Fruit fly (Drosophila melanogaster) whole organism, prepupa: ENCODE data around the gene Pi4KIIIalpha.
A peak's percentile ranks its signal among the peaks of the same experiment; 100 is the strongest.

ENCODE experiments used
- CG10631 ChIP-seq: fragments of 200-800 bp; sonication (Bioruptor generic); optimal IDR thresholded peaks from 2 replicates; lab custom pipeline; 2016; ENCODE audit warnings: missing biosample characterization, missing genetic modification characterization
- CG10669 ChIP-seq: fragments of 200-800 bp; sonication (Bioruptor generic); optimal IDR thresholded peaks from 3 replicates; lab custom pipeline; 2018; ENCODE audit warnings: missing biosample characterization, mild to moderate bottlenecking, missing genetic modification characterization, moderate library complexity
- CG11902 ChIP-seq: fragments of 200-800 bp; sonication (Bioruptor generic); optimal IDR thresholded peaks from 3 replicates; lab custom pipeline; 2016; ENCODE audit warnings: missing biosample characterization, missing genetic modification characterization
- CG15336 ChIP-seq: fragments of 200-800 bp; sonication (Bioruptor generic); IDR thresholded peaks from 2 replicates; pipeline ENCODE4 v1.3.6; 2022; ENCODE audit warnings: missing biosample characterization, missing genetic modification characterization
- CG1621 ChIP-seq: fragments of 200-800 bp; sonication (Bioruptor generic); optimal IDR thresholded peaks from 3 replicates; lab custom pipeline; 2018; ENCODE audit warnings: missing biosample characterization, mild to moderate bottlenecking, missing genetic modification characterization
- CG16779 ChIP-seq: fragments of 200-800 bp; sonication (Bioruptor generic); optimal IDR thresholded peaks from 3 replicates; lab custom pipeline; 2017; ENCODE audit warnings: missing biosample characterization, mild to moderate bottlenecking, missing genetic modification characterization
- CG31627 ChIP-seq: fragments of 200-800 bp; sonication (Bioruptor generic); optimal IDR thresholded peaks from 3 replicates; lab custom pipeline; 2016; ENCODE audit warnings: missing biosample characterization, missing genetic modification characterization
- CG34406 ChIP-seq: fragments of 200-800 bp; sonication (Bioruptor generic); optimal IDR thresholded peaks from 3 replicates; lab custom pipeline; 2016; ENCODE audit warnings: missing biosample characterization, missing genetic modification characterization
- CG6163 ChIP-seq: fragments of 200-800 bp; sonication (Bioruptor generic); IDR thresholded peaks from 3 replicates; pipeline ENCODE4 v1.3.6; 2022; ENCODE audit warnings: missing biosample characterization, missing genetic modification characterization
- CG6276 ChIP-seq: fragments of 200-800 bp; sonication (Bioruptor generic); optimal IDR thresholded peaks from 2 replicates; lab custom pipeline; 2017; ENCODE audit warnings: missing biosample characterization, mild to moderate bottlenecking, missing genetic modification characterization
- CG6792 ChIP-seq: fragments of 200-800 bp; sonication (Bioruptor generic); optimal IDR thresholded peaks from 3 replicates; lab custom pipeline; 2016; ENCODE audit warnings: missing biosample characterization, missing genetic modification characterization
- CG6854 ChIP-seq: fragments of 200-800 bp; sonication (Bioruptor generic); optimal IDR thresholded peaks from 2 replicates; lab custom pipeline; 2017; ENCODE audit warnings: missing biosample characterization, mild to moderate bottlenecking, missing genetic modification characterization
- CG7368 ChIP-seq: fragments of 200-800 bp; sonication (Bioruptor generic); optimal IDR thresholded peaks from 3 replicates; lab custom pipeline; 2016; ENCODE audit warnings: missing biosample characterization, missing genetic modification characterization
- CG8319 ChIP-seq: fragments of 200-800 bp; sonication (Bioruptor generic); optimal IDR thresholded peaks from 3 replicates; lab custom pipeline; 2016; ENCODE audit warnings: missing biosample characterization, missing genetic modification characterization
- CG8632 ChIP-seq: fragments of 200-800 bp; sonication (Bioruptor generic); optimal IDR thresholded peaks from 3 replicates; lab custom pipeline; 2016; ENCODE audit warnings: missing biosample characterization, missing genetic modification characterization
- CG9139 ChIP-seq: fragments of 200-800 bp; sonication (Bioruptor generic); optimal IDR thresholded peaks from 3 replicates; lab custom pipeline; 2017; ENCODE audit warnings: missing biosample characterization, mild to moderate bottlenecking, missing genetic modification characterization
- Eip75B ChIP-seq: fragments of 200-800 bp; sonication (Bioruptor generic); optimal IDR thresholded peaks from 3 replicates; lab custom pipeline; 2016; ENCODE audit warnings: missing biosample characterization, missing genetic modification characterization
- Eip78C ChIP-seq: fragments of 200-800 bp; sonication (Bioruptor generic); peaks from one replicate; lab custom pipeline; 2016; ENCODE audit warnings: missing biosample characterization, missing genetic modification characterization
- Eip93F ChIP-seq: fragments of 200-800 bp; sonication (Bioruptor generic); optimal IDR thresholded peaks from 2 replicates; lab custom pipeline; 2016; ENCODE audit warnings: missing biosample characterization, mild to moderate bottlenecking, missing genetic modification characterization
- Ets21C ChIP-seq: fragments of 200-800 bp; sonication (Bioruptor generic); optimal IDR thresholded peaks from 3 replicates; lab custom pipeline; 2016; ENCODE audit warnings: missing biosample characterization, missing genetic modification characterization
- Gug ChIP-seq: fragments of 200-800 bp; sonication (Bioruptor generic); IDR thresholded peaks from 2 replicates; pipeline ENCODE4 v1.3.6; 2022; ENCODE audit warnings: missing biosample characterization, missing genetic modification characterization
- Hr38 ChIP-seq: sonication (Bioruptor generic); optimal IDR thresholded peaks from 2 replicates; lab custom pipeline; 2016; ENCODE audit warnings: missing biosample characterization, missing genetic modification characterization
- Hr39 ChIP-seq: fragments of 200-800 bp; sonication (Bioruptor generic); optimal IDR thresholded peaks from 2 replicates; lab custom pipeline; 2016; ENCODE audit warnings: missing biosample characterization, missing genetic modification characterization
- Hr4 ChIP-seq: fragments of 200-800 bp; sonication (Bioruptor generic); optimal IDR thresholded peaks from 3 replicates; lab custom pipeline; 2016; ENCODE audit warnings: missing biosample characterization, missing genetic modification characterization
- Lpt ChIP-seq: fragments of 200-800 bp; sonication (Bioruptor generic); optimal IDR thresholded peaks from 3 replicates; lab custom pipeline; 2016; ENCODE audit warnings: missing biosample characterization, missing genetic modification characterization
- Met ChIP-seq: fragments of 200-800 bp; sonication (Bioruptor generic); optimal IDR thresholded peaks from 3 replicates; lab custom pipeline; 2016; ENCODE audit warnings: missing biosample characterization, missing genetic modification characterization
- OdsH ChIP-seq: fragments of 200-800 bp; sonication (Bioruptor generic); optimal IDR thresholded peaks from 3 replicates; lab custom pipeline; 2016; ENCODE audit warnings: missing biosample characterization, missing genetic modification characterization
- Smox ChIP-seq: fragments of 200-800 bp; sonication (Bioruptor generic); optimal IDR thresholded peaks from 3 replicates; lab custom pipeline; 2016; ENCODE audit warnings: missing biosample characterization, missing genetic modification characterization
- Sox102F ChIP-seq: fragments of 200-800 bp; sonication (Bioruptor generic); optimal IDR thresholded peaks from 2 replicates; lab custom pipeline; 2016; ENCODE audit warnings: missing biosample characterization, mild to moderate bottlenecking, missing genetic modification characterization
- Sox14 ChIP-seq: fragments of 200-800 bp; sonication (Bioruptor generic); optimal IDR thresholded peaks from 3 replicates; lab custom pipeline; 2016; ENCODE audit warnings: missing biosample characterization, missing genetic modification characterization
- Sox15 ChIP-seq: fragments of 200-800 bp; sonication (Bioruptor generic); optimal IDR thresholded peaks from 3 replicates; lab custom pipeline; 2016; ENCODE audit warnings: missing biosample characterization, missing genetic modification characterization
- achi ChIP-seq: fragments of 200-800 bp; sonication (Bioruptor generic); optimal IDR thresholded peaks from 3 replicates; lab custom pipeline; 2016; ENCODE audit warnings: missing biosample characterization, missing genetic modification characterization
- acj6 ChIP-seq: fragments of 200-800 bp; sonication (Bioruptor generic); optimal IDR thresholded peaks from 3 replicates; lab custom pipeline; 2016; ENCODE audit warnings: missing biosample characterization, missing genetic modification characterization
- cyc ChIP-seq: fragments of 200-800 bp; sonication (Bioruptor generic); optimal IDR thresholded peaks from 3 replicates; lab custom pipeline; 2016; ENCODE audit warnings: missing biosample characterization, missing genetic modification characterization
- dsx ChIP-seq: fragments of 200-800 bp; optimal IDR thresholded peaks from 3 replicates; lab custom pipeline; 2019; ENCODE audit warnings: missing biosample characterization, mild to moderate bottlenecking, missing genetic modification characterization, moderate library complexity; ENCODE audit not compliant: poor library complexity, severe bottlenecking
- eg ChIP-seq: fragments of 200-800 bp; sonication (Bioruptor generic); IDR thresholded peaks from 3 replicates; pipeline ENCODE4 v1.3.6; 2022; ENCODE audit warnings: missing biosample characterization, missing genetic modification characterization
- esn ChIP-seq: fragments of 200-800 bp; sonication (Bioruptor generic); optimal IDR thresholded peaks from 2 replicates; lab custom pipeline; 2016; ENCODE audit warnings: missing biosample characterization, mild to moderate bottlenecking, missing genetic modification characterization, moderate library complexity
- fd59A ChIP-seq: fragments of 200-800 bp; sonication (Bioruptor generic); optimal IDR thresholded peaks from 2 replicates; lab custom pipeline; 2017; ENCODE audit warnings: missing biosample characterization, mild to moderate bottlenecking, missing genetic modification characterization, missing genetic modification reagents
- fd85E ChIP-seq: fragments of 200-800 bp; sonication (Bioruptor generic); optimal IDR thresholded peaks from 3 replicates; lab custom pipeline; 2016; ENCODE audit warnings: missing biosample characterization, missing genetic modification characterization
- lz ChIP-seq: fragments of 200-800 bp; sonication (Bioruptor generic); optimal IDR thresholded peaks from 3 replicates; lab custom pipeline; 2016; ENCODE audit warnings: missing biosample characterization, missing genetic modification characterization
- net ChIP-seq: fragments of 200-800 bp; sonication (Bioruptor generic); optimal IDR thresholded peaks from 3 replicates; lab custom pipeline; 2016; ENCODE audit warnings: missing biosample characterization, missing genetic modification characterization
- salr ChIP-seq, 2 experiments: fragments of 200-800 bp; sonication (Bioruptor generic); optimal IDR thresholded peaks; 3 replicates each; lab custom pipeline; 2016 to 2018; ENCODE audit warnings: missing biosample characterization in 2 of 2, missing genetic modification characterization in 2 of 2, mild to moderate bottlenecking in 1 of 2
- spab ChIP-seq: fragments of 200-800 bp; sonication (Bioruptor generic); optimal IDR thresholded peaks from 2 replicates; lab custom pipeline; 2017; ENCODE audit warnings: missing biosample characterization, mild to moderate bottlenecking, missing genetic modification characterization, missing genetic modification reagents
- ss ChIP-seq, 2 experiments: fragments of 200-800 bp; sonication (Bioruptor generic); optimal IDR thresholded peaks; 2 replicates in 1 of 2; 3 replicates in 1 of 2; lab custom pipeline; 2017 to 2018; ENCODE audit warnings: mild to moderate bottlenecking in 2 of 2, missing biosample characterization in 2 of 2, missing genetic modification characterization in 2 of 2, moderate library complexity in 1 of 2
- topi ChIP-seq: fragments of 200-800 bp; sonication (Bioruptor generic); optimal IDR thresholded peaks from 3 replicates; lab custom pipeline; 2016; ENCODE audit warnings: missing biosample characterization, missing genetic modification characterization

The Pi4KIIIalpha gene

dm6 chrX:2588415-2589411, 35.9 kb upstream of the Pi4KIIIalpha start, which contains the start of gene egh (continued):
- TF ChIP-seq CG10669 (GFP tag; lab: Kevin White, UChicago) (peak; percentile 70), Eip75B (peak; percentile 74), topi (GFP tag; lab: Kevin White, UChicago) (peak; percentile 85), CG8319 (GFP tag; lab: Kevin White, UChicago) (peak; percentile 41), Sox14 (GFP tag; lab: Kevin White, UChicago) (peak; percentile 75), acj6 (GFP tag; lab: Kevin White, UChicago) (peak; percentile 67), Smox (peak; percentile 66), Gug (GFP tag; lab: Robert Waterston, UW) (peak; percentile 82), CG31627 (GFP tag; lab: Kevin White, UChicago) (peak; percentile 69), esn (GFP tag; lab: Kevin White, UChicago) (peak; percentile 71), CG7368 (peak; percentile 67), CG16779 (peak; percentile 67), dsx (GFP tag; lab: Kevin White, UChicago) (no peak), cyc (GFP tag; lab: Kevin White, UChicago) (peak; percentile 78), Hr39 (GFP tag; lab: Kevin White, UChicago) (peak; percentile 74)

DNA sequence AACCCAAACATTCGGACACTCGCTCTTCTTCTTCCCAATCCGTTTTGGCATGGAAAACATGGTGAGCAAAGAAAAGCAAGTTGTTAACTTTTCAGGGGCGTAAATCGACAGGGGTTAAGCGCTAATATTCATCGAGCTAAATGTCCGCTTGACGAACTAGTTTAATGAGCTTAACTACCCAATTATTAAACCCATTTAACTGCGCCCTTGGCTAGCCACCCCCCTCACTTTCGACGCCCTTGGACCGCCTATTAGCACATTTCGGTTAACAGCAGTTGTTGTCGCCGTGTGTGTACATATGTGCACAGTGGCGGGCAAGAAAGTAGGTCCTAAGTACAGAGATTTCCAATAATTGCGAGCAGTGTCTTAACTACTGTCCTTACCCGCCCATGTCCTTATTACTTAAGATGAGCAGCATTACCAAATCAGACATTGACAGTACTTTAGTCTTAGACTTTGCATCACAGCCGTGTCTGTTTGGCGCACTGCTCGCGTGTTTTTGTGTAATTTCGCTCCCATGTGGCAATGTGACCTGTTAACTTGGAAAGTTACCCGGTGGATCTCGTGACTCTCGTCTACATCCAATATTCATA, 35.1 kb upstream of the Pi4KIIIalpha start:
- TF ChIP-seq ss (GFP tag; optimal IDR thresholded peaks at IDR 0.05; lab: Kevin White, UChicago) (peak; percentile 43 to 54), Ets21C (peak; percentile 92), CG34406 (peak; percentile 93), Eip75B (peak; percentile 91), CG8632 (GFP tag; lab: Kevin White, UChicago) (peak; percentile 85), CG1621 (tag; lab: Kevin White, UChicago) (peak; percentile 81), CG15336 (GFP tag; lab: Robert Waterston, UW) (peak; percentile 95), Eip78C (GFP tag; lab: Kevin White, UChicago) (peak; percentile 97), CG10631 (GFP tag; lab: Kevin White, UChicago) (peak; percentile 89), achi (GFP tag; lab: Kevin White, UChicago) (peak; percentile 92), CG6276 (GFP tag; lab: Kevin White, UChicago) (peak; percentile 91), Gug (GFP tag; lab: Robert Waterston, UW) (peak; percentile 93), eg (GFP tag; lab: Robert Waterston, UW) (peak; percentile 98), lz (GFP tag; lab: Kevin White, UChicago) (peak; percentile 96), fd59A (GFP tag; lab: Kevin White, UChicago) (peak; percentile 71), CG9139 (peak; percentile 31), Sox14 (GFP tag; lab: Kevin White, UChicago) (peak; percentile 94), Met (peak; percentile 92), CG31627 (GFP tag; lab: Kevin White, UChicago) (peak; percentile 97), CG11902 (GFP tag; lab: Kevin White, UChicago) (peak; percentile 92), Sox102F (GFP tag; lab: Kevin White, UChicago) (peak; percentile 91), Lpt (GFP tag; lab: Kevin White, UChicago) (peak; percentile 92), Hr38 (GFP tag; lab: Kevin White, UChicago) (peak; percentile 77), CG8319 (GFP tag; lab: Kevin White, UChicago) (peak; percentile 93), spab (GFP tag; lab: Kevin White, UChicago) (peak; percentile 65), salr (GFP tag; optimal IDR thresholded peaks at IDR 0.05; lab: Kevin White, UChicago) (peak; percentile 64 to 82), Eip93F (peak; percentile 92), CG10669 (GFP tag; lab: Kevin White, UChicago) (peak; percentile 78), Sox15 (GFP tag; lab: Kevin White, UChicago) (peak; percentile 96), net (peak; percentile 94), CG6792 (GFP tag; lab: Kevin White, UChicago) (peak; percentile 97), fd85E (GFP tag; lab: Kevin White, UChicago) (peak; percentile 56), CG7368 (peak; percentile 95), CG6163 (GFP tag; lab: Robert Waterston, UW) (peak; percentile 96), CG6854 (GFP tag; lab: Kevin White, UChicago) (peak; percentile 78), acj6 (GFP tag; lab: Kevin White, UChicago) (peak; percentile 94), cyc (GFP tag; lab: Kevin White, UChicago) (peak; percentile 97), Hr4 (GFP tag; lab: Kevin White, UChicago) (peak; percentile 95), OdsH (peak; percentile 96)
